Worm (Caenorhabditis elegans) whole organism, L1 larva: ENCODE results near the gene F07C6.4.
A peak's percentile ranks its signal among the peaks of the same experiment; 100 is the strongest.

ENCODE experiments used
- C34B4.2 ChIP-seq: sonication (generic microtip); optimal IDR thresholded peaks from 2 replicates; lab custom pipeline; 2017; ENCODE audit warnings: mild to moderate bottlenecking, missing genetic modification characterization, missing compliant biosample characterization
- F16B12.6 ChIP-seq: fragments of 150-350 bp; optimal IDR thresholded peaks from 2 replicates; lab custom pipeline; 2014; ENCODE audit warnings: missing biosample characterization, missing genetic modification characterization
- Y116A8C.19 ChIP-seq: sonication (generic microtip); optimal IDR thresholded peaks from 2 replicates; lab custom pipeline; 2016; ENCODE audit warnings: missing compliant biosample characterization, missing genetic modification characterization, borderline replicate concordance
- alr-1 ChIP-seq: fragments of 200-800 bp; sonication (Bioruptor generic); optimal IDR thresholded peaks from 2 replicates; lab custom pipeline; 2018; ENCODE audit warnings: borderline replicate concordance, mild to moderate bottlenecking, missing genetic modification characterization, missing compliant biosample characterization
- ceh-82 ChIP-seq, 3 experiments: fragments of 150-350 bp in 1 of 3; sonication (generic microtip) in 2 of 3; optimal IDR thresholded peaks; 2 replicates each; lab custom pipeline; 2014 to 2017; ENCODE audit warnings: missing biosample characterization in 3 of 3, missing genetic modification characterization in 3 of 3
- ceh-90 ChIP-seq: sonication (generic microtip); optimal IDR thresholded peaks from 2 replicates; lab custom pipeline; 2016; ENCODE audit warnings: missing genetic modification characterization, missing compliant biosample characterization
- ces-1 ChIP-seq: fragments of 150-350 bp; optimal IDR thresholded peaks from 2 replicates; lab custom pipeline; 2014; ENCODE audit warnings: missing biosample characterization, missing genetic modification reagents, missing genetic modification characterization
- dpl-1 ChIP-seq, 3 experiments: fragments of 150-350 bp in 2 of 3; sonication (generic microtip) in 1 of 3; optimal IDR thresholded peaks; 2 replicates each; lab custom pipeline; 2014 to 2017; ENCODE audit warnings: missing biosample characterization in 3 of 3, missing genetic modification characterization in 3 of 3, missing genetic modification reagents in 3 of 3
- dsc-1 ChIP-seq: sonication (generic microtip); optimal IDR thresholded peaks from 2 replicates; lab custom pipeline; 2016; ENCODE audit warnings: mild to moderate bottlenecking, missing genetic modification characterization, missing compliant biosample characterization
- efl-1 ChIP-seq, 4 experiments: fragments of 150-350 bp; optimal IDR thresholded peaks in 3 of 4; peaks in 1 of 4; 1 replicate in 1 of 4; 2 replicates in 3 of 4; lab custom pipeline; 2014; ENCODE audit warnings: missing biosample characterization in 2 of 4, missing genetic modification characterization in 2 of 4, missing genetic modification reagents in 2 of 4
- egl-13 ChIP-seq: sonication (generic microtip); optimal IDR thresholded peaks from 2 replicates; lab custom pipeline; 2016; ENCODE audit warnings: missing genotype, missing genetic modification reagents, missing genetic modification characterization, missing compliant biosample characterization
- ets-5 ChIP-seq: fragments of 200-800 bp; sonication (Bioruptor generic); IDR thresholded peaks from 2 replicates; pipeline ENCODE4 v1.3.6; 2022; ENCODE audit warnings: missing genetic modification characterization, missing compliant biosample characterization
- fkh-10 ChIP-seq: sonication (generic microtip); optimal IDR thresholded peaks from 2 replicates; lab custom pipeline; 2017; ENCODE audit warnings: missing biosample characterization, missing genetic modification reagents, missing genetic modification characterization
- fkh-8 ChIP-seq: sonication (generic microtip); optimal IDR thresholded peaks from 2 replicates; lab custom pipeline; 2016; ENCODE audit warnings: mild to moderate bottlenecking, missing genetic modification characterization, missing compliant biosample characterization
- fos-1 ChIP-seq: fragments of 150-350 bp; optimal IDR thresholded peaks from 2 replicates; lab custom pipeline; 2014; ENCODE audit warnings: missing biosample characterization, missing genetic modification characterization
- grh-1 ChIP-seq: fragments of 200-800 bp; sonication (Bioruptor generic); IDR thresholded peaks from 2 replicates; pipeline ENCODE4 v1.3.6; 2022; ENCODE audit warnings: missing genetic modification reagents, missing genetic modification characterization, missing compliant biosample characterization
- hlh-17 ChIP-seq: fragments of 200-800 bp; sonication (Bioruptor generic); optimal IDR thresholded peaks from 2 replicates; lab custom pipeline; 2018; ENCODE audit warnings: missing genetic modification characterization, mild to moderate bottlenecking, missing compliant biosample characterization, moderate library complexity, borderline replicate concordance
- hlh-4 ChIP-seq: sonication (generic microtip); optimal IDR thresholded peaks from 2 replicates; lab custom pipeline; 2016; ENCODE audit warnings: mild to moderate bottlenecking, missing genetic modification characterization, missing compliant biosample characterization
- irx-1 ChIP-seq: sonication (generic microtip); optimal IDR thresholded peaks from 2 replicates; lab custom pipeline; 2016; ENCODE audit warnings: missing genetic modification characterization, missing compliant biosample characterization
- lin-14 ChIP-seq: fragments of 200-800 bp; sonication (Bioruptor generic); optimal IDR thresholded peaks from 2 replicates; lab custom pipeline; 2018; ENCODE audit warnings: mild to moderate bottlenecking, missing genetic modification characterization, moderate library complexity, missing compliant biosample characterization
- lin-15B ChIP-seq: fragments of 150-350 bp; sonication (generic microtip); optimal IDR thresholded peaks from 3 replicates; lab custom pipeline; 2014; ENCODE audit warnings: missing biosample characterization, missing genetic modification characterization
- nhr-12 ChIP-seq: sonication (generic microtip); optimal IDR thresholded peaks from 2 replicates; lab custom pipeline; 2017; ENCODE audit warnings: missing biosample characterization, missing genetic modification characterization
- nhr-237 ChIP-seq: fragments of 150-350 bp; optimal IDR thresholded peaks from 2 replicates; lab custom pipeline; 2014; ENCODE audit warnings: missing biosample characterization, missing genetic modification characterization
- nhr-28 ChIP-seq: fragments of 150-350 bp; optimal IDR thresholded peaks from 2 replicates; lab custom pipeline; 2014; ENCODE audit warnings: missing biosample characterization, missing genetic modification characterization
- nhr-47 ChIP-seq: sonication (generic microtip); optimal IDR thresholded peaks from 2 replicates; lab custom pipeline; 2016; ENCODE audit warnings: mild to moderate bottlenecking, missing genetic modification characterization, moderate library complexity, missing compliant biosample characterization
- nhr-71 ChIP-seq: sonication (generic microtip); optimal IDR thresholded peaks from 2 replicates; lab custom pipeline; 2016; ENCODE audit warnings: mild to moderate bottlenecking, missing genetic modification characterization, moderate library complexity, missing compliant biosample characterization
- nhr-77 ChIP-seq: fragments of 150-350 bp; optimal IDR thresholded peaks from 2 replicates; lab custom pipeline; 2014; ENCODE audit warnings: missing biosample characterization, missing genetic modification characterization
- nhr-84 ChIP-seq: sonication (generic microtip); optimal IDR thresholded peaks from 2 replicates; lab custom pipeline; 2017; ENCODE audit warnings: missing biosample characterization, missing genetic modification characterization
- snu-23 ChIP-seq: sonication (generic microtip); optimal IDR thresholded peaks from 2 replicates; lab custom pipeline; 2016; ENCODE audit warnings: missing genetic modification characterization, missing compliant biosample characterization
- sox-4 ChIP-seq: sonication (generic microtip); optimal IDR thresholded peaks from 2 replicates; lab custom pipeline; 2016; ENCODE audit warnings: missing genetic modification characterization, missing compliant biosample characterization
- sup-37 ChIP-seq: fragments of 200-800 bp; sonication (Bioruptor generic); optimal IDR thresholded peaks from 2 replicates; lab custom pipeline; 2018; ENCODE audit warnings: mild to moderate bottlenecking, missing genetic modification characterization, missing compliant biosample characterization
- swsn-7 ChIP-seq: sonication (generic microtip); optimal IDR thresholded peaks from 2 replicates; lab custom pipeline; 2016; ENCODE audit warnings: missing genetic modification characterization, missing compliant biosample characterization
- unc-130 ChIP-seq: fragments of 150-350 bp; optimal IDR thresholded peaks from 2 replicates; lab custom pipeline; 2017; ENCODE audit warnings: missing biosample characterization, missing genetic modification characterization, inconsistent platforms
- unc-30 ChIP-seq: sonication (generic microtip); optimal IDR thresholded peaks from 2 replicates; lab custom pipeline; 2017; ENCODE audit warnings: missing biosample characterization, missing genetic modification characterization
- xbp-1 ChIP-seq: sonication (generic microtip); optimal IDR thresholded peaks from 2 replicates; lab custom pipeline; 2016; ENCODE audit warnings: missing genetic modification characterization, missing compliant biosample characterization
- zag-1 ChIP-seq: fragments of 150-350 bp; optimal IDR thresholded peaks from 2 replicates; lab custom pipeline; 2014; ENCODE audit warnings: missing biosample characterization, missing genetic modification characterization
- ztf-4 ChIP-seq: fragments of 150-350 bp; optimal IDR thresholded peaks from 2 replicates; lab custom pipeline; 2014; ENCODE audit warnings: missing biosample characterization, missing genetic modification characterization

The F07C6.4 gene

ce11 chrIV:12771414-12771813, 34.3 kb upstream of the F07C6.4 start (continued):
- TF ChIP-seq grh-1 (GFP tag; lab: Robert Waterston, UW) (no peak), fkh-10 (peak; percentile 68), nhr-237 (tag; lab: Kevin White, UChicago) (no peak), alr-1 (tag; lab: Kevin White, UChicago) (no peak), unc-30 (tag; lab: Kevin White, UChicago) (no peak), snu-23 (GFP tag; lab: Kevin White, UChicago) (peak; percentile 44), irx-1 (peak; percentile 33), xbp-1 (tag; lab: Kevin White, UChicago) (peak; percentile 29), egl-13 (tag; lab: Kevin White, UChicago) (peak; percentile 87), ztf-4 (no peak), dsc-1 (tag; lab: Kevin White, UChicago) (peak; percentile 65), ceh-82 (tag; optimal IDR thresholded peaks at IDR 0.05; lab: Kevin White, UChicago) (peak in 2 of 3 experiments; percentile 33 to 80), swsn-7 (peak; percentile 61), Y116A8C.19 (tag; lab: Kevin White, UChicago) (no peak), ceh-90 (no peak), lin-14 (GFP tag; lab: Kevin White, UChicago) (peak; percentile 95), C34B4.2 (tag; lab: Kevin White, UChicago) (no peak), lin-15B (tag; lab: Kevin White, UChicago) (no peak), unc-130 (no peak), zag-1 (tag; lab: Kevin White, UChicago) (peak; percentile 18), sox-4 (tag; lab: Kevin White, UChicago) (no peak), fkh-8 (tag; lab: Kevin White, UChicago) (peak; percentile 92), nhr-84 (tag; lab: Kevin White, UChicago) (no peak), dpl-1 (GFP tag; optimal IDR thresholded peaks at IDR 0.05; lab: Kevin White, UChicago) (peak in 1 of 3 experiments; percentile 3), sup-37 (no peak), fos-1 (tag; lab: Kevin White, UChicago) (no peak), nhr-47 (tag; lab: Kevin White, UChicago) (peak; percentile 78), ces-1 (GFP tag; lab: Kevin White, UChicago) (no peak), efl-1 (optimal IDR thresholded peaks at IDR 0.05; lab: Kevin White, UChicago) (peak; percentile 45 to 56), efl-1 (GFP tag; optimal IDR thresholded peaks at IDR 0.05 in 1 of 2; lab: Kevin White, UChicago) (peak; percentile 2 to 29), ets-5 (GFP tag; lab: Robert Waterston, UW) (no peak)
- TF ChIP-seq, all 84 proteins: peak for 25

ce11 chrIV:12773519-12773918, 32.2 kb upstream of the F07C6.4 start, which contains the start of gene unc-31:
Gene unc-31 (plus strand): TSS chrIV:12773867.
- TF ChIP-seq lin-14 (GFP tag; lab: Kevin White, UChicago) (peak; percentile 68), fkh-10 (peak; percentile 77), nhr-77 (tag; lab: Kevin White, UChicago) (no peak)

ce11 chrIV:12780980-12781379, 24.7 kb upstream of the F07C6.4 start:
- TF ChIP-seq nhr-47 (tag; lab: Kevin White, UChicago) (no peak), nhr-84 (tag; lab: Kevin White, UChicago) (no peak), zag-1 (tag; lab: Kevin White, UChicago) (no peak), F16B12.6 (tag; lab: Kevin White, UChicago) (no peak), egl-13 (tag; lab: Kevin White, UChicago) (no peak), nhr-71 (no peak), hlh-17 (no peak), hlh-4 (no peak), nhr-12 (no peak), efl-1 (optimal IDR thresholded peaks at IDR 0.05; lab: Kevin White, UChicago) (no peak), efl-1 (GFP tag; optimal IDR thresholded peaks at IDR 0.05 in 1 of 2; lab: Kevin White, UChicago) (no peak), nhr-28 (tag; lab: Kevin White, UChicago) (no peak)
